Worm (Caenorhabditis elegans): ENCODE results near the gene aakb-2.

ce11 chrIII:11200879-11201518 is 35.9 kb upstream of the aakb-2 start:
- no peak for TF ChIP-seq nhr-11 (tag; optimal IDR thresholded peaks at IDR 0.05)
- no peak for TF ChIP-seq unc-62 (GFP tag; optimal IDR thresholded peaks at IDR 0.05)
- no peak for TF ChIP-seq eor-1 (tag; optimal IDR thresholded peaks at IDR 0.05)
- no peak for TF ChIP-seq nhr-237 (tag; optimal IDR thresholded peaks at IDR 0.05)
- TF ChIP-seq fkh-2 (tag; optimal IDR thresholded peaks at IDR 0.05) = no peak
- no peak for TF ChIP-seq ztf-4 (tag; optimal IDR thresholded peaks at IDR 0.05)
- no peak for TF ChIP-seq pqm-1 (tag; optimal IDR thresholded peaks at IDR 0.05)
- no peak for TF ChIP-seq skn-1 (tag; optimal IDR thresholded peaks at IDR 0.05)
- TF ChIP-seq ama-1 (optimal IDR thresholded peaks at IDR 0.05) = no peak
- TF ChIP-seq ceh-9 (tag; optimal IDR thresholded peaks at IDR 0.05) = no peak
